Fruit fly (Drosophila melanogaster) Kc167 (cell line): ENCODE data around the gene CG11322.

ENCODE experiments used
- Myc ChIP-seq: fragments of >200 bp; optimal IDR thresholded peaks from 2 replicates; lab custom pipeline; 2017; ENCODE audit warnings: missing external identifiers
- Sin3A ChIP-seq: fragments of >200 bp; optimal IDR thresholded peaks from 2 replicates; lab custom pipeline; 2018; ENCODE audit warnings: missing external identifiers
- insv ChIP-seq: fragments of >200 bp; optimal IDR thresholded peaks from 3 replicates; lab custom pipeline; 2018; ENCODE audit warnings: missing external identifiers
- psq ChIP-seq: fragments of >200 bp; optimal IDR thresholded peaks from 2 replicates; lab custom pipeline; 2017; ENCODE audit warnings: missing external identifiers

- TF ChIP-seq psq (lab: Kevin White, UChicago) (no peak), Sin3A (lab: Kevin White, UChicago) (no peak), Myc (lab: Kevin White, UChicago) (no peak), insv (lab: Kevin White, UChicago) (no peak)
Measured at dm6 chr2L:6759528-6759927, at the start of gene CG11322.
